Worm (Caenorhabditis elegans) whole organism, L3 larva: ENCODE measurements around the gene gegf-1.

Source experiments
- R02D3.7 ChIP-seq: fragments of 150-350 bp; optimal IDR thresholded peaks from 2 replicates; lab custom pipeline; 2014; ENCODE audit warnings: missing biosample characterization, missing genetic modification characterization
- ZK546.5 ChIP-seq: sonication (generic microtip); optimal IDR thresholded peaks from 2 replicates; lab custom pipeline; 2017; ENCODE audit warnings: missing biosample characterization, missing genetic modification characterization
- aly-2 ChIP-seq: fragments of 150-350 bp; optimal IDR thresholded peaks from 2 replicates; lab custom pipeline; 2014; ENCODE audit warnings: missing biosample characterization, missing genetic modification characterization
- ama-1 ChIP-seq: fragments of 150-350 bp; optimal IDR thresholded peaks from 2 replicates; lab custom pipeline; 2018
- ceh-16 ChIP-seq: sonication (generic microtip); optimal IDR thresholded peaks from 2 replicates; lab custom pipeline; 2017; ENCODE audit warnings: missing biosample characterization, missing genetic modification characterization
- ceh-28 ChIP-seq: fragments of 150-350 bp; optimal IDR thresholded peaks from 2 replicates; lab custom pipeline; 2014; ENCODE audit warnings: missing biosample characterization, missing genetic modification reagents, missing genetic modification characterization
- ceh-82 ChIP-seq: fragments of 150-350 bp; optimal IDR thresholded peaks from 2 replicates; lab custom pipeline; 2014; ENCODE audit warnings: missing biosample characterization, missing genetic modification characterization
- ceh-9 ChIP-seq: sonication (generic microtip); optimal IDR thresholded peaks from 2 replicates; lab custom pipeline; 2018; ENCODE audit warnings: missing biosample characterization, missing genetic modification characterization
- daf-12 ChIP-seq: fragments of 150-350 bp; optimal IDR thresholded peaks from 2 replicates; lab custom pipeline; 2014; ENCODE audit warnings: missing biosample characterization, missing genetic modification reagents, missing genetic modification characterization
- egl-5 ChIP-seq: fragments of 150-350 bp; optimal IDR thresholded peaks from 2 replicates; lab custom pipeline; 2017; ENCODE audit warnings: missing biosample characterization, missing genetic modification reagents, missing genetic modification characterization, inconsistent platforms
- elt-1 ChIP-seq: fragments of 150-350 bp; optimal IDR thresholded peaks from 2 replicates; lab custom pipeline; 2014; ENCODE audit warnings: missing biosample characterization, missing genetic modification characterization
- elt-2 ChIP-seq: sonication (generic microtip); optimal IDR thresholded peaks from 2 replicates; lab custom pipeline; 2016; ENCODE audit warnings: missing genetic modification reagents, mild to moderate bottlenecking, missing genetic modification characterization, missing compliant biosample characterization
- elt-3 ChIP-seq, 3 experiments: fragments of 150-350 bp in 1 of 3; sonication (generic microtip) in 2 of 3; optimal IDR thresholded peaks; 2 replicates in 2 of 3; 4 replicates in 1 of 3; lab custom pipeline; 2014 to 2017; ENCODE audit warnings: missing biosample characterization in 3 of 3, missing genetic modification characterization in 3 of 3
- eor-1 ChIP-seq, 2 experiments: fragments of 150-350 bp; optimal IDR thresholded peaks; 2 replicates each; lab custom pipeline; 2014 to 2018; ENCODE audit warnings: missing biosample characterization in 2 of 2, missing genetic modification characterization in 2 of 2
- fkh-2 ChIP-seq: fragments of 150-350 bp; optimal IDR thresholded peaks from 2 replicates; lab custom pipeline; 2014; ENCODE audit warnings: missing biosample characterization, missing genetic modification reagents, missing genetic modification characterization
- fos-1 ChIP-seq: fragments of 150-350 bp; optimal IDR thresholded peaks from 2 replicates; lab custom pipeline; 2014; ENCODE audit warnings: missing biosample characterization, missing genetic modification characterization
- lin-15B ChIP-seq: fragments of 150-350 bp; optimal IDR thresholded peaks from 2 replicates; lab custom pipeline; 2014; ENCODE audit warnings: missing biosample characterization, missing genetic modification characterization
- lin-39 ChIP-seq: fragments of 150-350 bp; optimal IDR thresholded peaks from 2 replicates; lab custom pipeline; 2018; ENCODE audit warnings: missing biosample characterization, missing genetic modification reagents, missing genetic modification characterization
- lsy-12 ChIP-seq: sonication (generic microtip); optimal IDR thresholded peaks from 2 replicates; lab custom pipeline; 2016; ENCODE audit warnings: mild to moderate bottlenecking, missing genetic modification characterization, missing compliant biosample characterization
- mdl-1 ChIP-seq: fragments of 150-350 bp; optimal IDR thresholded peaks from 2 replicates; lab custom pipeline; 2014; ENCODE audit warnings: missing biosample characterization, missing genetic modification characterization
- nfya-1 ChIP-seq: sonication (generic microtip); optimal IDR thresholded peaks from 2 replicates; lab custom pipeline; 2017; ENCODE audit warnings: missing genetic modification characterization, mild to moderate bottlenecking, missing compliant biosample characterization, antibody characterized with exemption, moderate library complexity; ENCODE audit not compliant: insufficient read depth
- nhr-11 ChIP-seq: fragments of 150-350 bp; optimal IDR thresholded peaks from 2 replicates; lab custom pipeline; 2014; ENCODE audit warnings: missing biosample characterization, missing genetic modification characterization
- nhr-12 ChIP-seq: fragments of 150-350 bp; optimal IDR thresholded peaks from 2 replicates; lab custom pipeline; 2014; ENCODE audit warnings: missing biosample characterization, missing genetic modification characterization
- nhr-23 ChIP-seq: fragments of 150-350 bp; optimal IDR thresholded peaks from 2 replicates; lab custom pipeline; 2014; ENCODE audit warnings: missing biosample characterization, missing genetic modification reagents, missing genetic modification characterization
- nhr-237 ChIP-seq: fragments of 150-350 bp; optimal IDR thresholded peaks from 2 replicates; lab custom pipeline; 2014; ENCODE audit warnings: missing biosample characterization, missing genetic modification characterization
- nhr-28 ChIP-seq: fragments of 150-350 bp; optimal IDR thresholded peaks from 2 replicates; lab custom pipeline; 2014; ENCODE audit warnings: missing biosample characterization, missing genetic modification characterization
- nhr-43 ChIP-seq: sonication (generic microtip); optimal IDR thresholded peaks from 2 replicates; lab custom pipeline; 2016; ENCODE audit warnings: mild to moderate bottlenecking, missing genetic modification characterization, missing compliant biosample characterization; ENCODE audit not compliant: poor library complexity, severe bottlenecking
- nhr-67 ChIP-seq: fragments of 150-350 bp; optimal IDR thresholded peaks from 2 replicates; lab custom pipeline; 2014; ENCODE audit warnings: missing biosample characterization, missing genetic modification characterization
- nhr-77 ChIP-seq: fragments of 150-350 bp; optimal IDR thresholded peaks from 2 replicates; lab custom pipeline; 2014; ENCODE audit warnings: missing biosample characterization, missing genetic modification characterization
- pha-4 ChIP-seq: fragments of 150-350 bp; optimal IDR thresholded peaks from 2 replicates; lab custom pipeline; 2014; ENCODE audit warnings: missing biosample characterization, missing genetic modification reagents, missing genetic modification characterization
- pqm-1 ChIP-seq: fragments of 150-350 bp; optimal IDR thresholded peaks from 2 replicates; lab custom pipeline; 2017; ENCODE audit warnings: missing biosample characterization, missing genetic modification characterization, inconsistent platforms
- sea-2 ChIP-seq: fragments of 150-350 bp; sonication (generic microtip); optimal IDR thresholded peaks from 4 replicates; lab custom pipeline; 2014; ENCODE audit warnings: missing biosample characterization, missing genetic modification reagents, missing genetic modification characterization
- skn-1 ChIP-seq: fragments of 150-350 bp; optimal IDR thresholded peaks from 2 replicates; lab custom pipeline; 2014; ENCODE audit warnings: missing biosample characterization, missing genetic modification characterization
- snpc-4 ChIP-seq: fragments of 150-350 bp; optimal IDR thresholded peaks from 2 replicates; lab custom pipeline; 2014; ENCODE audit warnings: missing biosample characterization, missing genetic modification characterization
- tbx-2 ChIP-seq: sonication (generic microtip); optimal IDR thresholded peaks from 2 replicates; lab custom pipeline; 2016; ENCODE audit warnings: mild to moderate bottlenecking, missing genetic modification characterization, missing compliant biosample characterization
- unc-39 ChIP-seq: sonication (generic microtip); optimal IDR thresholded peaks from 4 replicates; lab custom pipeline; 2017; ENCODE audit warnings: missing biosample characterization, missing genetic modification characterization
- unc-62 ChIP-seq: fragments of 150-350 bp; sonication (generic microtip); optimal IDR thresholded peaks from 4 replicates; lab custom pipeline; 2014; ENCODE audit warnings: missing biosample characterization, missing genetic modification reagents, missing genetic modification characterization
- zag-1 ChIP-seq: fragments of 150-350 bp; optimal IDR thresholded peaks from 2 replicates; lab custom pipeline; 2014; ENCODE audit warnings: missing biosample characterization, missing genetic modification characterization
- ztf-11 ChIP-seq: fragments of 150-350 bp; optimal IDR thresholded peaks from 2 replicates; lab custom pipeline; 2014; ENCODE audit warnings: missing biosample characterization, missing genetic modification characterization

The gegf-1 gene

ce11 chrIV:179700-180099 lies 22.0 kb upstream of the gegf-1 start:
- TF ChIP-seq nfya-1: no peak
- no peak for TF ChIP-seq eor-1 (tag; optimal IDR thresholded peaks at IDR 0.05; lab: Kevin White, UChicago)
- no peak for TF ChIP-seq elt-1 (tag; lab: Kevin White, UChicago)
- TF ChIP-seq ZK546.5 (tag; lab: Kevin White, UChicago): no peak
- no peak for TF ChIP-seq fos-1

- TF ChIP-seq daf-12 (tag; lab: Kevin White, UChicago) (no peak), pha-4 (tag; lab: Kevin White, UChicago) (no peak), pqm-1 (tag; lab: Kevin White, UChicago) (no peak), eor-1 (tag; optimal IDR thresholded peaks at IDR 0.05; lab: Kevin White, UChicago) (no peak), fkh-2 (no peak), nhr-43 (no peak), ceh-28 (tag; lab: Kevin White, UChicago) (no peak), elt-2 (tag; lab: Kevin White, UChicago) (no peak), elt-1 (tag; lab: Kevin White, UChicago) (no peak), lsy-12 (tag; lab: Kevin White, UChicago) (no peak), sea-2 (GFP tag; lab: Kevin White, UChicago) (no peak), ceh-16 (tag; lab: Kevin White, UChicago) (no peak), mdl-1 (tag; lab: Kevin White, UChicago) (no peak), unc-62 (GFP tag; lab: Kevin White, UChicago) (no peak), nhr-23 (no peak), fos-1 (no peak), lin-15B (tag; lab: Kevin White, UChicago) (no peak), snpc-4 (tag; lab: Kevin White, UChicago) (no peak), nhr-67 (no peak), lin-39 (tag; lab: Kevin White, UChicago) (no peak)
- TF ChIP-seq, all 47 proteins: peak for 0
Measured at ce11 chrIV:178696-179095, 21.0 kb upstream of the gegf-1 start, which contains the start of gene tcl-2. tcl-2 (plus strand) TSS chrIV:179083.

ce11 chrIV:177487-177886 lies 19.8 kb upstream of the gegf-1 start:
- TF ChIP-seq skn-1 (tag; lab: Kevin White, UChicago) (no peak), lin-39 (tag; lab: Kevin White, UChicago) (no peak), lin-15B (tag; lab: Kevin White, UChicago) (no peak), nhr-77 (tag; lab: Kevin White, UChicago) (no peak), nfya-1 (no peak), tbx-2 (tag; lab: Kevin White, UChicago) (no peak), R02D3.7 (no peak), egl-5 (tag; lab: Kevin White, UChicago) (no peak), pha-4 (tag; lab: Kevin White, UChicago) (no peak), unc-39 (tag; lab: Kevin White, UChicago) (no peak), ceh-9 (tag; lab: Kevin White, UChicago) (no peak), aly-2 (no peak), pqm-1 (tag; lab: Kevin White, UChicago) (no peak), ztf-11 (tag; lab: Kevin White, UChicago) (no peak), ceh-82 (tag; lab: Kevin White, UChicago) (no peak), nhr-23 (no peak)

DNA sequence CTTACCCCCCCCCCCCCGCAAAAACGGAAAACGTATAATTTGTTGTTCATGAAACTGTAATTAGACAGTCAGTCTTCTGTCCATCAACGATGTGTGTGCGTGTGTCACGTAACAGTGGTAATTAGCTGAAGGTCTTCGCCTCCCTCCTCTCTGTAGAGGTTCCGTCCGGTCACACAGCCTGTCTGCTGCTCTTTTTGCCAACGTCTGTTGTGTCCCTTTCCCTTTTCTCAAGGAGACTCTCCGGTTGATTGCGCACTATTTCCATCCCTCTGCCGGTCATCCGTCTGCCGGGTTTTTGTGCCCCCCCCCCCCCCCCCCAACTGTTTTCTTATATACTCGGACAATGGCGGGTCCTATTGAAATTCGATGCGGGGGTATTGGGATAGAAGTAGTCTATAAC lies 18.0 kb upstream of the gegf-1 start:
- no peak for TF ChIP-seq ZK546.5 (tag; lab: Kevin White, UChicago)
- TF ChIP-seq zag-1 (tag; lab: Kevin White, UChicago): no peak
- TF ChIP-seq mdl-1 (tag; lab: Kevin White, UChicago): no peak
- TF ChIP-seq nfya-1: no peak
- no peak for TF ChIP-seq ama-1
- no peak for TF ChIP-seq lsy-12 (tag; lab: Kevin White, UChicago)
- no peak for TF ChIP-seq nhr-77 (tag; lab: Kevin White, UChicago)
- TF ChIP-seq pqm-1 (tag; lab: Kevin White, UChicago): no peak
- TF ChIP-seq skn-1 (tag; lab: Kevin White, UChicago): no peak
- no peak for TF ChIP-seq nhr-43
- TF ChIP-seq nhr-12 (tag; lab: Kevin White, UChicago): no peak
- no peak for TF ChIP-seq unc-39 (tag; lab: Kevin White, UChicago)
- no peak for TF ChIP-seq tbx-2 (tag; lab: Kevin White, UChicago)

- TF ChIP-seq nhr-43: no peak
- TF ChIP-seq nhr-28 (tag; lab: Kevin White, UChicago): no peak
- no peak for TF ChIP-seq ceh-28 (tag; lab: Kevin White, UChicago)
- TF ChIP-seq fos-1: no peak
- no peak for TF ChIP-seq nfya-1
- TF ChIP-seq nhr-11 (tag; lab: Kevin White, UChicago): no peak
- no peak for TF ChIP-seq mdl-1 (tag; lab: Kevin White, UChicago)
- TF ChIP-seq elt-3 (tag; optimal IDR thresholded peaks at IDR 0.05; lab: Kevin White, UChicago): no peak
- no peak for TF ChIP-seq unc-39 (tag; lab: Kevin White, UChicago)
- TF ChIP-seq ZK546.5 (tag; lab: Kevin White, UChicago): no peak
- no peak for TF ChIP-seq unc-62 (GFP tag; lab: Kevin White, UChicago)
- no peak for TF ChIP-seq aly-2
- TF ChIP-seq zag-1 (tag; lab: Kevin White, UChicago): no peak
- no peak for TF ChIP-seq lin-15B (tag; lab: Kevin White, UChicago)
- TF ChIP-seq R02D3.7: no peak
- TF ChIP-seq nhr-67: no peak
- no peak for TF ChIP-seq nhr-237 (tag; lab: Kevin White, UChicago)
- no peak for TF ChIP-seq ceh-82 (tag; lab: Kevin White, UChicago)
Measured at ce11 chrIV:174115-174514, 16.4 kb upstream of the gegf-1 start.
